Worm (Caenorhabditis elegans): ENCODE results near the gene sru-39.

DNA sequence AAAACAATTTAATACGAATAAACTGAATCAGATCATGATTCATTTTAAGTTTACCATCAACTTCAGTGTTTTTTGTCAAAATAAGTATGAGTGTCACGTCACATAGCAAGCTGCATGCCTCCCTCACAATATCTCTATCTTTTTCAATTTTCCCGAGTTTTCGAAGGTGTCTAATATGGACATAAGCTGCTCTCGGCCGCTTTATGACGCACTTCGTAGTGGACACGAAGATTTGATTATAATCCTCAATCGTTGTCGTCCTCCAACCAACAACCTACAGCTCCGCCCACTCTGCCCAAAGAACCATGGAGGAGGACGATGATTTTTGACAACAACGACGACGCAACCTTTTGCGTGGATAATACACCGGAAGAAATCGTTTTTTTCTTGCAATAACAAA, 7.3 kb upstream of the sru-39 start:
- no peak for TF ChIP-seq B0310.2 (tag; optimal IDR thresholded peaks at IDR 0.05)
- TF ChIP-seq tbx-11 (GFP tag; IDR thresholded peaks at IDR 0.05), result no peak
- no peak for TF ChIP-seq ama-1 (optimal IDR thresholded peaks at IDR 0.05)
- no peak for TF ChIP-seq sea-1 (GFP tag; conservative IDR thresholded peaks at IDR 0.05)
- TF ChIP-seq ceh-13 (GFP tag; optimal IDR thresholded peaks at IDR 0.05), result no peak
- TF ChIP-seq ceh-36 (tag; optimal IDR thresholded peaks at IDR 0.05), result no peak
- no peak for TF ChIP-seq ets-7 (tag; optimal IDR thresholded peaks at IDR 0.05)
- TF ChIP-seq flt-1 (GFP tag; IDR thresholded peaks at IDR 0.05), result no peak
- no peak for TF ChIP-seq scrt-1 (GFP tag; IDR thresholded peaks at IDR 0.05)
- TF ChIP-seq tra-4 (tag; optimal IDR thresholded peaks at IDR 0.05), result no peak
- no peak for TF ChIP-seq hnd-1 (tag; optimal IDR thresholded peaks at IDR 0.05)
